Fruit fly (Drosophila melanogaster): ENCODE data around the gene CG17568.

dm6 chr2L:19163143-19163974, 18.1 kb downstream of the CG17568 start:
- TF ChIP-seq pan (optimal IDR thresholded peaks at IDR 0.05) (no peak), usp (GFP tag; optimal IDR thresholded peaks at IDR 0.05) (no peak)
